Worm (Caenorhabditis elegans): ENCODE data around the gene Y71H2B.2.

- TF ChIP-seq hlh-1 (tag; optimal IDR thresholded peaks at IDR 0.05) (no peak), nhr-237 (tag; optimal IDR thresholded peaks at IDR 0.05) (no peak), blmp-1 (tag; optimal IDR thresholded peaks at IDR 0.05) (no peak), elt-1 (tag; optimal IDR thresholded peaks at IDR 0.05; ENCODE audit: borderline replicate concordance, insufficient read depth) (no peak), bed-3 (GFP tag; optimal IDR thresholded peaks at IDR 0.05) (no peak), mab-5 (tag; optimal IDR thresholded peaks at IDR 0.05) (no peak), nhr-76 (tag; optimal IDR thresholded peaks at IDR 0.05) (no peak), elt-3 (tag; optimal IDR thresholded peaks at IDR 0.05) (no peak), unc-62 (GFP tag; optimal IDR thresholded peaks at IDR 0.05) (no peak), ham-2 (GFP tag; optimal IDR thresholded peaks at IDR 0.05) (no peak)
Measured at ce11 chrIII:2597753-2598152, 25.2 kb upstream of the Y71H2B.2 start, which contains the start of gene mdt-19.
